Fruit fly (Drosophila melanogaster) whole organism, wandering third instar larva: ENCODE data around the gene CG3108.
A peak's percentile ranks its signal among the peaks of the same experiment; 100 is the strongest.

Experiments used
- Abd-B ChIP-seq: fragments of >200 bp; optimal IDR thresholded peaks from 2 replicates; lab custom pipeline; 2017; ENCODE audit warnings: missing biosample characterization, missing genetic modification characterization
- CG32264 ChIP-seq: fragments of 200-800 bp; sonication (Bioruptor generic); optimal IDR thresholded peaks from 2 replicates; lab custom pipeline; 2016; ENCODE audit warnings: missing biosample characterization, missing genetic modification characterization
- CG9705 ChIP-seq: fragments of 200-800 bp; sonication (Bioruptor generic); optimal IDR thresholded peaks from 2 replicates; lab custom pipeline; 2018; ENCODE audit warnings: missing biosample characterization, mild to moderate bottlenecking, missing genetic modification characterization
- CrebA ChIP-seq: fragments of 200-800 bp; sonication (Bioruptor generic); optimal IDR thresholded peaks from 2 replicates; lab custom pipeline; 2016; ENCODE audit warnings: missing biosample characterization, mild to moderate bottlenecking, missing genetic modification characterization, borderline replicate concordance
- Dfd ChIP-seq: fragments of >200 bp; optimal IDR thresholded peaks from 2 replicates; lab custom pipeline; 2017; ENCODE audit warnings: missing biosample characterization, missing genetic modification characterization
- GATAd ChIP-seq: sonication (Bioruptor generic); optimal IDR thresholded peaks from 2 replicates; lab custom pipeline; 2016; ENCODE audit warnings: missing biosample characterization, missing genetic modification characterization
- HLH106 ChIP-seq: fragments of 200-800 bp; optimal IDR thresholded peaks from 3 replicates; lab custom pipeline; 2019; ENCODE audit warnings: missing biosample characterization, mild to moderate bottlenecking, missing genetic modification characterization, moderate library complexity
- Hnf4 ChIP-seq: fragments of 200-800 bp; sonication (Bioruptor generic); optimal IDR thresholded peaks from 2 replicates; lab custom pipeline; 2016; ENCODE audit warnings: missing biosample characterization, mild to moderate bottlenecking, missing genetic modification characterization
- Hr78 ChIP-seq: fragments of >200 bp; optimal IDR thresholded peaks from 2 replicates; lab custom pipeline; 2017; ENCODE audit warnings: missing biosample characterization, missing genetic modification characterization
- Hr83 ChIP-seq: fragments of 200-300 bp; sonication (Bioruptor generic); optimal IDR thresholded peaks from 2 replicates; lab custom pipeline; 2016; ENCODE audit warnings: missing biosample characterization, mild to moderate bottlenecking, missing genetic modification characterization, moderate library complexity; ENCODE audit not compliant: poor library complexity, severe bottlenecking
- Jra ChIP-seq: sonication (Bioruptor generic); optimal IDR thresholded peaks from 2 replicates; lab custom pipeline; 2016; ENCODE audit warnings: missing biosample characterization, missing genetic modification characterization
- Myc ChIP-seq: fragments of >200 bp; optimal IDR thresholded peaks from 2 replicates; lab custom pipeline; 2017
- N ChIP-seq: fragments of >200 bp; optimal IDR thresholded peaks from 2 replicates; lab custom pipeline; 2018; ENCODE audit warnings: missing biosample characterization, missing external identifiers, missing genetic modification characterization
- Rel ChIP-seq, 2 experiments: fragments of 200-800 bp; sonication (Bioruptor generic) in 1 of 2; optimal IDR thresholded peaks; 2 replicates in 1 of 2; 3 replicates in 1 of 2; lab custom pipeline; 2016 to 2019; ENCODE audit warnings: mild to moderate bottlenecking in 2 of 2, missing biosample characterization in 2 of 2, missing genetic modification characterization in 2 of 2, moderate library complexity in 1 of 2
- Sp1 ChIP-seq: fragments of 200-800 bp; sonication (Bioruptor generic); optimal IDR thresholded peaks from 3 replicates; lab custom pipeline; 2019; ENCODE audit warnings: missing biosample characterization, mild to moderate bottlenecking, missing genetic modification characterization, moderate library complexity
- Vsx2 ChIP-seq: fragments of 200-300, 225-300 bp; sonication (Bioruptor generic); optimal IDR thresholded peaks from 2 replicates; lab custom pipeline; 2018; ENCODE audit warnings: missing biosample characterization, missing genetic modification characterization; ENCODE audit not compliant: partially characterized antibody
- br ChIP-seq: fragments of 200-800 bp; sonication (Bioruptor generic); optimal IDR thresholded peaks from 2 replicates; lab custom pipeline; 2016; ENCODE audit warnings: missing biosample characterization, missing genetic modification characterization
- brk ChIP-seq: fragments of 200-800 bp; sonication (Bioruptor generic); optimal IDR thresholded peaks from 2 replicates; lab custom pipeline; 2016; ENCODE audit warnings: missing biosample characterization, mild to moderate bottlenecking, missing genetic modification characterization
- dmrt93B ChIP-seq: fragments of 200-800 bp; sonication (Bioruptor generic); optimal IDR thresholded peaks from 2 replicates; lab custom pipeline; 2018; ENCODE audit warnings: missing biosample characterization, mild to moderate bottlenecking, missing genetic modification characterization
- dsf ChIP-seq: sonication (Bioruptor generic); optimal IDR thresholded peaks from 2 replicates; lab custom pipeline; 2016; ENCODE audit warnings: missing biosample characterization, missing genetic modification characterization, borderline replicate concordance
- ey ChIP-seq: fragments of 200-800 bp; sonication (Bioruptor generic); optimal IDR thresholded peaks from 2 replicates; lab custom pipeline; 2016; ENCODE audit warnings: missing biosample characterization, missing genetic modification characterization
- foxo ChIP-seq, 2 experiments: fragments of 200-800 bp; sonication (Bioruptor generic); optimal IDR thresholded peaks; 2 replicates in 1 of 2; 3 replicates in 1 of 2; lab custom pipeline; 2016 to 2017; ENCODE audit warnings: missing biosample characterization in 2 of 2, missing genetic modification characterization in 2 of 2
- fru ChIP-seq: fragments of 200-800 bp; sonication (Bioruptor generic); optimal IDR thresholded peaks from 3 replicates; lab custom pipeline; 2016; ENCODE audit warnings: missing biosample characterization, mild to moderate bottlenecking, missing genetic modification characterization
- h ChIP-seq: fragments of 200-800 bp; sonication (Bioruptor generic); optimal IDR thresholded peaks from 3 replicates; lab custom pipeline; 2016; ENCODE audit warnings: missing biosample characterization, mild to moderate bottlenecking, missing genetic modification characterization
- jim ChIP-seq: fragments of 175-275, 200-325 bp; sonication (Bioruptor generic); optimal IDR thresholded peaks from 2 replicates; lab custom pipeline; 2016; ENCODE audit warnings: missing biosample characterization, mild to moderate bottlenecking, missing genetic modification characterization
- lola ChIP-seq: fragments of >200 bp; optimal IDR thresholded peaks from 2 replicates; lab custom pipeline; 2017; ENCODE audit warnings: missing biosample characterization, missing genetic modification characterization
- pan ChIP-seq: fragments of >200 bp; optimal IDR thresholded peaks from 2 replicates; lab custom pipeline; 2017
- rgr ChIP-seq: fragments of 200-800 bp; sonication (Bioruptor generic); optimal IDR thresholded peaks from 3 replicates; lab custom pipeline; 2016; ENCODE audit warnings: missing biosample characterization, mild to moderate bottlenecking, missing genetic modification characterization
- sage ChIP-seq: fragments of 200-800 bp; sonication (Bioruptor generic); optimal IDR thresholded peaks from 2 replicates; lab custom pipeline; 2016; ENCODE audit warnings: missing biosample characterization, mild to moderate bottlenecking, missing genetic modification characterization
- tai ChIP-seq: sonication (Bioruptor generic); optimal IDR thresholded peaks from 2 replicates; lab custom pipeline; 2016; ENCODE audit warnings: missing biosample characterization, missing genetic modification characterization
- usp ChIP-seq: fragments of >200 bp; optimal IDR thresholded peaks from 2 replicates; lab custom pipeline; 2017; ENCODE audit warnings: missing biosample characterization, missing genetic modification characterization
- woc ChIP-seq: sonication (Bioruptor generic); optimal IDR thresholded peaks from 2 replicates; lab custom pipeline; 2016; ENCODE audit warnings: missing biosample characterization, mild to moderate bottlenecking, missing genetic modification characterization

CG3108 gene

dm6 chrX:5812877-5813276, 31.5 kb upstream of the CG3108 start, which contains the start of gene CG44329:
TSS of gene CG44329 (minus strand) at chrX:5812977.
- no peak for TF ChIP-seq Hr83 (GFP tag; lab: Kevin White, UChicago)
- TF ChIP-seq woc (GFP tag; lab: Kevin White, UChicago): no peak
- TF ChIP-seq sage (GFP tag; lab: Kevin White, UChicago): no peak
- TF ChIP-seq Dfd (GFP tag; lab: Kevin White, UChicago): no peak
- TF ChIP-seq pan (lab: Kevin White, UChicago): no peak
- TF ChIP-seq CG32264: no peak
- no peak for TF ChIP-seq N
- no peak for TF ChIP-seq dsf (GFP tag; lab: Kevin White, UChicago)
- TF ChIP-seq CrebA: no peak
- TF ChIP-seq HLH106: no peak
- no peak for TF ChIP-seq Hr78 (GFP tag; lab: Kevin White, UChicago)
- TF ChIP-seq rgr (GFP tag; lab: Kevin White, UChicago): no peak
- TF ChIP-seq Myc: no peak
- no peak for TF ChIP-seq br

dm6 chrX:5808654-5809053, 27.2 kb upstream of the CG3108 start, which contains the start of gene Prosbeta2R1:
TSS of gene Prosbeta2R1 (plus strand) at chrX:5808954.
- TF ChIP-seq Hnf4: no peak
- no peak for TF ChIP-seq Rel (GFP tag; optimal IDR thresholded peaks at IDR 0.05; lab: Kevin White, UChicago)
- no peak for TF ChIP-seq Rel (tag; optimal IDR thresholded peaks at IDR 0.05; lab: Kevin White, UChicago)
- no peak for TF ChIP-seq dmrt93B (GFP tag; lab: Kevin White, UChicago)
- TF ChIP-seq CG32264: no peak
- no peak for TF ChIP-seq Hr83 (GFP tag; lab: Kevin White, UChicago)
- no peak for TF ChIP-seq usp (GFP tag; lab: Kevin White, UChicago)
- no peak for TF ChIP-seq ey (GFP tag; lab: Kevin White, UChicago)
- no peak for TF ChIP-seq GATAd
- TF ChIP-seq jim: no peak
- no peak for TF ChIP-seq h (GFP tag; lab: Kevin White, UChicago)
- TF ChIP-seq fru (GFP tag; lab: Kevin White, UChicago): no peak
- no peak for TF ChIP-seq lola (GFP tag; lab: Kevin White, UChicago)
- TF ChIP-seq Jra (GFP tag; lab: Kevin White, UChicago): no peak
- TF ChIP-seq CrebA: no peak
- TF ChIP-seq Dfd (GFP tag; lab: Kevin White, UChicago): no peak
- TF ChIP-seq CG9705 (GFP tag; lab: Kevin White, UChicago): no peak
- no peak for TF ChIP-seq brk
- no peak for TF ChIP-seq N
- no peak for TF ChIP-seq woc (GFP tag; lab: Kevin White, UChicago)

- TF ChIP-seq tai (GFP tag; lab: Kevin White, UChicago) (no peak), lola (GFP tag; lab: Kevin White, UChicago) (no peak), Hr83 (GFP tag; lab: Kevin White, UChicago) (no peak), woc (GFP tag; lab: Kevin White, UChicago) (no peak), N (no peak), Hnf4 (no peak), jim (no peak), fru (GFP tag; lab: Kevin White, UChicago) (no peak), br (no peak), CrebA (no peak), usp (GFP tag; lab: Kevin White, UChicago) (no peak), brk (no peak), h (GFP tag; lab: Kevin White, UChicago) (no peak), Sp1 (GFP tag; lab: Kevin White, UChicago) (no peak), HLH106 (no peak)
These were observed 23.0 kb upstream of the CG3108 start, which contains the start of gene Cpr5C for dm6 chrX:5804377-5804776. TSS of gene Cpr5C (plus strand) at chrX:5804677.

dm6 chrX:5800634-5801033, 19.2 kb upstream of the CG3108 start:
- TF ChIP-seq h (GFP tag; lab: Kevin White, UChicago) (peak; percentile 11), HLH106 (peak; percentile 21), Sp1 (GFP tag; lab: Kevin White, UChicago) (no peak), tai (GFP tag; lab: Kevin White, UChicago) (no peak), foxo (GFP tag; optimal IDR thresholded peaks at IDR 0.05; lab: Kevin White, UChicago) (peak in 1 of 2 experiments; percentile 5), CrebA (no peak), br (no peak), Vsx2 (GFP tag; lab: Kevin White, UChicago) (no peak), ey (GFP tag; lab: Kevin White, UChicago) (peak; percentile 0), Rel (GFP tag; optimal IDR thresholded peaks at IDR 0.05; lab: Kevin White, UChicago) (no peak), Rel (tag; optimal IDR thresholded peaks at IDR 0.05; lab: Kevin White, UChicago) (no peak), dsf (GFP tag; lab: Kevin White, UChicago) (no peak), Hnf4 (no peak), Hr83 (GFP tag; lab: Kevin White, UChicago) (no peak), Dfd (GFP tag; lab: Kevin White, UChicago) (no peak), Abd-B (no peak), fru (GFP tag; lab: Kevin White, UChicago) (no peak)
